Worm (Caenorhabditis elegans) whole organism, midembryonic: ENCODE results near the gene tyra-2.
A peak's percentile ranks its signal among the peaks of the same experiment; 100 is the strongest.

Experiments
- T22C8.4 ChIP-seq: fragments of 200-800 bp; sonication (Bioruptor generic); IDR thresholded peaks from 2 replicates; pipeline ENCODE4 v1.3.6; 2022; ENCODE audit warnings: missing genetic modification characterization, missing compliant biosample characterization
- cog-1 ChIP-seq: sonication (generic microtip); optimal IDR thresholded peaks from 2 replicates; lab custom pipeline; 2016; ENCODE audit warnings: missing genetic modification characterization, missing compliant biosample characterization
- flt-1 ChIP-seq: fragments of 200-800 bp; sonication (Bioruptor generic); IDR thresholded peaks from 2 replicates; pipeline ENCODE4 v1.3.6; 2022; ENCODE audit warnings: missing genetic modification characterization, missing compliant biosample characterization
- klf-2 ChIP-seq: fragments of 200-800 bp; sonication (Bioruptor generic); conservative IDR thresholded peaks from 2 replicates; pipeline ENCODE4 v1.3.6; 2022; ENCODE audit warnings: missing genetic modification reagents, missing genetic modification characterization, missing compliant biosample characterization
- med-1 ChIP-seq: sonication (generic microtip); optimal IDR thresholded peaks from 2 replicates; lab custom pipeline; 2017; ENCODE audit warnings: missing genetic modification characterization, mild to moderate bottlenecking, missing compliant biosample characterization, antibody characterized with exemption, missing genetic modification reagents; ENCODE audit not compliant: insufficient read depth
- ref-1 ChIP-seq: fragments of 200-800 bp; sonication (Bioruptor generic); conservative IDR thresholded peaks from 2 replicates; pipeline ENCODE4 v1.3.6; 2022; ENCODE audit warnings: missing genetic modification reagents, missing genetic modification characterization, missing compliant biosample characterization
- tab-1 ChIP-seq: fragments of 200-800 bp; sonication (Bioruptor generic); IDR thresholded peaks from 2 replicates; pipeline ENCODE4 v1.3.6; 2022; ENCODE audit warnings: missing genetic modification characterization, missing compliant biosample characterization
- ztf-23 ChIP-seq: fragments of 200-800 bp; sonication (Bioruptor generic); IDR thresholded peaks from 2 replicates; pipeline ENCODE4 v1.3.6; 2022; ENCODE audit warnings: missing genetic modification reagents, missing genetic modification characterization, missing compliant biosample characterization
- ztf-29 ChIP-seq: fragments of 200-800 bp; sonication (Bioruptor generic); IDR thresholded peaks from 2 replicates; pipeline ENCODE4 v1.3.6; 2022; ENCODE audit warnings: missing genetic modification reagents, missing genetic modification characterization, missing compliant biosample characterization

The tyra-2 gene

DNA sequence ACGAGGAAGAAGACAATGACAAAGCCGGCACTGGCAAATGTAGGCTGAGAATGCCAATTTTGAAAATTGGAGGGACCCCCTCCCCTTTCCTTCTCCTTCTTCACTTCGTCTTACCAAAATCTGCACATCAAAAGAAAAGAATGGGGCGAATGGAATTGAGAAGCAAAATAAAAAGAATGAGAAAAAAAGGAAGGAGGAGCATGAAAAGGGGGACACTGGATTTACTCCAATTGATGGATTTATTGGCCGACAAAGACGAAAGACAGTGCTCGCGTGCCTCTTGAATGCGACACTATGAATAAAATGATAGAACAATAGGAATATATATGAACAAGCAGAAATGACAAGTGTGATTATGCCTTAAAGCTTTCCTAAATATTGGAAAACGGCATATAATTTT is 46.5 kb downstream of the tyra-2 start:
- peak; percentile 44; the same call in 1 of the 2 replicates for TF ChIP-seq ztf-23 (GFP tag; lab: Robert Waterston, UW)
- TF ChIP-seq med-1 (GFP tag; lab: Kevin White, UChicago) = no peak

DNA sequence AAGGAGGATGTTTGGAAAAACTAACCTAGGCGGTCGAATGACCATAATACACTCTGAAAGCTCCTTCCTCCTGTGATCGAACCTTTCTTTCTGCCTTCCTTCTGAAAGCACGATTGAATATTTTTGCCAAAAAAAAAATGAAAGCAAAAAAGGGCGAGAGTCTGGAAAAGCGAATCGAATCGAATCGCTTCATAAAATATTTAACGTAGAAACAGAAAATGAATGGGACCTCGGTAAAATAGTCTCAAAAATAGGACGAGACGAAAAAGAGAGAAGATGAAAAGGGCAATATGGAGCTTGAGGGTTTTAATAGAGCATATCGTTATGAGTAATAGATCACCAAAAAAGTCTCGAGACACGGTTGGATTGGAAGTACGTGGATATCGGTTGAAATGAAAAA is 49.1 kb downstream of the tyra-2 start, which contains the start of gene inx-1:
Gene inx-1, minus strand, starts transcription at position 101 of the 400 bp plus-strand sequence.
- TF ChIP-seq T22C8.4 (GFP tag; lab: Robert Waterston, UW) (no peak), med-1 (GFP tag; lab: Kevin White, UChicago) (no peak), ztf-23 (GFP tag; lab: Robert Waterston, UW) (no peak), tab-1 (GFP tag; lab: Robert Waterston, UW) (no peak), flt-1 (GFP tag; lab: Robert Waterston, UW) (no peak), ztf-29 (GFP tag; lab: Robert Waterston, UW) (no peak), cog-1 (no peak), ref-1 (GFP tag; lab: Robert Waterston, UW) (no peak), klf-2 (no peak)

DNA sequence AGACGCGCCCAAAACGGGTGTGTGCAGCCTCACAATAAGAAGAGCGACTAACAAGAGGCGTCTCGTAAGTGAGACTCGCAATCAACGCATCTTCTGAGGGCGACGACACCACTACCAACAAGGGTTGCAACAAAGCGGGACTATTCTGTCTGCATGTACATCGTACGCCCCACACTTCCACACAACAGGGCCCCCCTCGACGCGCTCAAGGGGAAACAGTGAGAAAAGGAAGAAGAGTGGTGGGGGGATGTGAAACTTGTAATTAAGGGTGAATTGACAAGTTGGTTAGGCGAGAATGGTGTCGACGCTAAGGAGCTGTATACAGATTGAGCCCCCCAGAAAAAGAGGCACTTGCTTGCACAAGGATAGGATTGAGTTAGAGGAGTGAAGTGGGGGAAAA is 52.0 kb downstream of the tyra-2 start:
- 0 out of 2 replicates have a peak, but pooled peaks have one; percentile 21 for TF ChIP-seq flt-1 (GFP tag; lab: Robert Waterston, UW)
- TF ChIP-seq cog-1 = no peak
- TF ChIP-seq T22C8.4 (GFP tag; lab: Robert Waterston, UW) = no peak
- TF ChIP-seq ref-1 (GFP tag; lab: Robert Waterston, UW) = no peak
- TF ChIP-seq ztf-23 (GFP tag; lab: Robert Waterston, UW) = 0 out of 2 replicates have a peak, but pooled peaks have one; percentile 62
- 0 out of 2 replicates have a peak, but pooled peaks have one; percentile 8 for TF ChIP-seq klf-2
- TF ChIP-seq tab-1 (GFP tag; lab: Robert Waterston, UW) = no peak
